Fruit fly (Drosophila melanogaster): ENCODE data around the gene Traf4.

Traf4 gene

DNA sequence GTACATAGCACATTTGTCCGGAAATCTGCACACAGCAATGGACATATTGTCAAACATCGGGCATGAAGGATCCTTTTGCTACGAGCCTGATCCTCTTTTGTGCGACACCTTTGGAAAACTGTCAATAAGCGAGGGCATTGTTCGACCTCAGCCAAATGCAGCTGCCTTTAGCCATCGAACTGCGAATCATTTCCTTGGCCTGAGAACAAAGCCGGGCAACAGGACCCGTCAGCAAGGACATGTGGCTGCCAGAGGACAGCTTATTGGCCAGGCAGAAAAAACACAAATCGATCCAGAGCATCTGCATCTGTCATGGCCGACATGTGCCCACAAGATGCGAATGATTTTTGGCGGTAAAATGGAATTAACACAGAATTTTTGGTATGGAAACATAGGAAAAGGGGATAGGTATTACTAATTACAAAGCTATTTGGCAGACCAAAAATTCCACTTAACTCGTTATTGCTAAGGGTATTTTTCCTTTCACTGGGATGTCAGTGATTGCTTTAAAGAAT is 8.3 kb downstream of the Traf4 start:
- TF ChIP-seq CG32121 (GFP tag; IDR thresholded peaks at IDR 0.05) (no peak), fd96Ca (GFP tag; IDR thresholded peaks at IDR 0.05) (no peak), rn (GFP tag; IDR thresholded peaks at IDR 0.05) (no peak)

- TF ChIP-seq D1 (tag; optimal IDR thresholded peaks at IDR 0.05), result no peak
- peak; percentile 76 for TF ChIP-seq EcR (GFP tag; optimal IDR thresholded peaks at IDR 0.05)
Measured at dm6 chr2L:4370592-4370991, 8.9 kb downstream of the Traf4 start.

dm6 chr2L:4371516-4372136 is 9.9 kb downstream of the Traf4 start:
- TF ChIP-seq CG13204 (GFP tag; optimal IDR thresholded peaks at IDR 0.05), result peak; percentile 89
- TF ChIP-seq CG12605 (GFP tag; IDR thresholded peaks at IDR 0.05), result 0 out of 2 replicates have a peak, but pooled peaks have one; percentile 29
- TF ChIP-seq CG15710 (tag; optimal IDR thresholded peaks at IDR 0.05), result peak; percentile 60
- TF ChIP-seq Pif1A (GFP tag; optimal IDR thresholded peaks at IDR 0.05), result peak; percentile 55
- peak; percentile 59 for TF ChIP-seq Snoo (tag; optimal IDR thresholded peaks at IDR 0.05)
- peak; percentile 66 for TF ChIP-seq CG8159 (tag; optimal IDR thresholded peaks at IDR 0.05)
- peak; percentile 41 for TF ChIP-seq CG14655 (GFP tag; optimal IDR thresholded peaks at IDR 0.05)
- TF ChIP-seq EcR (GFP tag; optimal IDR thresholded peaks at IDR 0.05), result peak; percentile 76
- peak; percentile 47 for TF ChIP-seq CG9948 (tag; optimal IDR thresholded peaks at IDR 0.05)
- no peak for TF ChIP-seq CG10348 (GFP tag; IDR thresholded peaks at IDR 0.05)
- TF ChIP-seq fd96Ca (GFP tag; IDR thresholded peaks at IDR 0.05), result peak; percentile 63; the same call in 2 of the 3 replicates
- TF ChIP-seq CG17806 (tag; optimal IDR thresholded peaks at IDR 0.05), result peak; percentile 21
- peak; percentile 71; the same call in 2 of the 3 replicates for TF ChIP-seq CG4496 (GFP tag; IDR thresholded peaks at IDR 0.05)
- peak; percentile 62 for TF ChIP-seq Pif1B (GFP tag; optimal IDR thresholded peaks at IDR 0.05)
- peak; percentile 15 for TF ChIP-seq CG34367 (tag; optimal IDR thresholded peaks at IDR 0.05)
- TF ChIP-seq Ets98B (GFP tag; IDR thresholded peaks at IDR 0.05), result peak; percentile 67
- no peak for TF ChIP-seq rn (GFP tag; IDR thresholded peaks at IDR 0.05)
- TF ChIP-seq CG8301 (tag; optimal IDR thresholded peaks at IDR 0.05), result peak; percentile 14
- peak; percentile 32; the same call in 1 of the 2 replicates for TF ChIP-seq CG32121 (GFP tag; IDR thresholded peaks at IDR 0.05)
- TF ChIP-seq D1 (tag; optimal IDR thresholded peaks at IDR 0.05), result peak; percentile 26
- peak; percentile 38 for TF ChIP-seq gl (tag; optimal IDR thresholded peaks at IDR 0.05)

dm6 chr2L:4372802-4373570 is 11.3 kb downstream of the Traf4 start:
- TF ChIP-seq EcR (GFP tag; optimal IDR thresholded peaks at IDR 0.05) (peak; percentile 33), D1 (tag; optimal IDR thresholded peaks at IDR 0.05) (no peak), Pif1B (GFP tag; optimal IDR thresholded peaks at IDR 0.05) (no peak), CG8301 (tag; optimal IDR thresholded peaks at IDR 0.05) (no peak), rn (GFP tag; IDR thresholded peaks at IDR 0.05) (no peak), Ets98B (GFP tag; IDR thresholded peaks at IDR 0.05) (no peak)

DNA sequence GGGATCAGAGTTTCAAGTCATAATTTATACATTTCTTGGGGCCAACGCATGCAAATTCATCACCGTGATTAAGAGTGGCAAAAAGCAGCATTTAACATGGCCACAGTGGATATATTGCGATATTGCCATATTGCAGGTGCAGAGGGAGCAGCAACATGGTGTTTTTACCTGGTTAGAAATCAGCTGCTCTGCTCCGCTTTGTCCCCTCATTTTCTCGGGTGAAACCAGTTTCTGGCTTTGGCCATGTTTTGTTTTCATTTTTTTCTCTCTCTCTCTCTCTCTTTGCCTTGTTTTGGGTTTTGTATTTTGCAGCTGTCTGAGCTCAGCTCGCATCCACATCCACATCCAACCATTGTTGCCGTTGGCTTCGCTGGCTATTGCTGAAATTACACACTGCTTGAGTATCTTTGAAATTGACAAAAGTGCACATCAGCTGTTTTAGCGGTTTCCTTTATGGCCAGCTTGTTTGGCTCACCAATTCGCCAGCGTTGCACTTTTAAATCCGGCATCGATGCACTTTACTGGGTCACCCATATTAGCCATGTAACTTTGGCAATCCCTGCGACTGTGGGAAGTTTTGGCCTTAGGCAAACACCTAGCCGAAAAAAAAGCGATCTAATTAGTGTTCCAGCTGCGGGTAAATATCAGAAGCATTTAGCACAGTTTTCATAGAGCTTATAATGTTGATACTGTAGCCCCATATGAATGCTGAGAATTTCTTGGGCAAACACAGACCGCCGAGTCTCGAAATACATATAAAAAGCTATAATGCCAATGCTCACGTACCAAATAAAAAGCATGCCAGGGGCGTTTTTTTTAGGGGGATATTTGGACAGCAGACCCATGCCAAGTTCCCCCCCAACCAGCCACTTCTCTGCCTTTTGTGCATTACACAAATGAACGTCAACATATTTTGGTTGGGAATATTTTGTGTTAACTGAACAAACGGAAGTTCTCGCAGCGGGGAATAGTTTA is 13.6 kb downstream of the Traf4 start:
- TF ChIP-seq EcR (GFP tag; optimal IDR thresholded peaks at IDR 0.05), result peak; percentile 80
- TF ChIP-seq CG10348 (GFP tag; IDR thresholded peaks at IDR 0.05), result no peak
- peak; percentile 20 for TF ChIP-seq CG8159 (tag; optimal IDR thresholded peaks at IDR 0.05)
- TF ChIP-seq D1 (tag; optimal IDR thresholded peaks at IDR 0.05), result no peak
- TF ChIP-seq gl (tag; optimal IDR thresholded peaks at IDR 0.05), result peak; percentile 65
- TF ChIP-seq CG12605 (GFP tag; IDR thresholded peaks at IDR 0.05), result no peak; the same call in 1 of the 2 replicates
- TF ChIP-seq CG32121 (GFP tag; IDR thresholded peaks at IDR 0.05), result no peak
- no peak for TF ChIP-seq CG15710 (tag; optimal IDR thresholded peaks at IDR 0.05)
- TF ChIP-seq Pif1B (GFP tag; optimal IDR thresholded peaks at IDR 0.05), result no peak
- TF ChIP-seq Pif1A (GFP tag; optimal IDR thresholded peaks at IDR 0.05), result no peak
- peak; percentile 31 for TF ChIP-seq CG13204 (GFP tag; optimal IDR thresholded peaks at IDR 0.05)
- TF ChIP-seq rn (GFP tag; IDR thresholded peaks at IDR 0.05), result 0 out of 2 replicates have a peak, but pooled peaks have one; percentile 9
- TF ChIP-seq fd96Ca (GFP tag; IDR thresholded peaks at IDR 0.05), result peak; percentile 58; the same call in 1 of the 3 replicates
- TF ChIP-seq Ets98B (GFP tag; IDR thresholded peaks at IDR 0.05), result peak; percentile 57; the same call in 1 of the 2 replicates
- no peak for TF ChIP-seq CG14655 (GFP tag; optimal IDR thresholded peaks at IDR 0.05)
- no peak for TF ChIP-seq CG9948 (tag; optimal IDR thresholded peaks at IDR 0.05)
- no peak for TF ChIP-seq Snoo (tag; optimal IDR thresholded peaks at IDR 0.05)
- peak; percentile 48; the same call in 1 of the 3 replicates for TF ChIP-seq CG4496 (GFP tag; IDR thresholded peaks at IDR 0.05)
- no peak for TF ChIP-seq CG17806 (tag; optimal IDR thresholded peaks at IDR 0.05)
- TF ChIP-seq CG8301 (tag; optimal IDR thresholded peaks at IDR 0.05), result peak; percentile 5
- TF ChIP-seq CG34367 (tag; optimal IDR thresholded peaks at IDR 0.05), result no peak
